Fruit fly (Drosophila melanogaster) whole organism, embryonic: ENCODE data around the gene opa.

Experiments
- Abd-B ChIP-seq: fragments of 200-800 bp; sonication (Bioruptor generic); optimal IDR thresholded peaks from 2 replicates; lab custom pipeline; 2018; ENCODE audit warnings: missing biosample characterization, mild to moderate bottlenecking, missing genetic modification characterization, moderate library complexity
- Adf1 ChIP-seq: fragments of 200-800 bp; sonication (Bioruptor generic); IDR thresholded peaks from 2 replicates; pipeline ENCODE4 v1.3.6; 2022; ENCODE audit warnings: missing biosample characterization, missing genetic modification characterization
- Bgb ChIP-seq: fragments of 200-800 bp; sonication (Bioruptor generic); IDR thresholded peaks from 2 replicates; pipeline ENCODE4 v1.3.6; 2022; ENCODE audit warnings: missing biosample characterization, missing genetic modification characterization; ENCODE audit not compliant: partially characterized antibody
- Blimp-1 ChIP-seq: fragments of 200-800 bp; sonication (Bioruptor generic); optimal IDR thresholded peaks from 3 replicates; lab custom pipeline; 2018; ENCODE audit warnings: missing biosample characterization, missing genetic modification characterization, mild to moderate bottlenecking, moderate library complexity, missing genetic modification reagents
- CG12659 ChIP-seq: fragments of 200-800 bp; sonication (Bioruptor generic); optimal IDR thresholded peaks from 3 replicates; lab custom pipeline; 2017; ENCODE audit warnings: mild to moderate bottlenecking, missing biosample characterization, missing genetic modification reagents, missing genetic modification characterization
- CG17328 ChIP-seq: fragments of 200-800 bp; sonication (Bioruptor generic); IDR thresholded peaks from 2 replicates; pipeline ENCODE4 v1.3.6; 2022; ENCODE audit warnings: missing biosample characterization, missing genetic modification characterization
- CG2120 ChIP-seq: fragments of 200-800 bp; sonication (Bioruptor generic); optimal IDR thresholded peaks from 3 replicates; lab custom pipeline; 2016; ENCODE audit warnings: missing biosample characterization, missing genetic modification characterization
- CG2199 ChIP-seq: fragments of 200-800 bp; sonication (Bioruptor generic); IDR thresholded peaks from 3 replicates; pipeline ENCODE4 v1.3.6; 2022; ENCODE audit warnings: missing biosample characterization, missing genetic modification characterization
- CG30431 ChIP-seq: fragments of 200-800 bp; sonication (Bioruptor generic); optimal IDR thresholded peaks from 2 replicates; lab custom pipeline; 2017; ENCODE audit warnings: missing biosample characterization, missing genetic modification characterization
- CG31224 ChIP-seq: fragments of 200-800 bp; sonication (Bioruptor generic); IDR thresholded peaks from 2 replicates; pipeline ENCODE4 v1.3.6; 2022; ENCODE audit warnings: missing biosample characterization, missing genetic modification characterization
- CG31365 ChIP-seq: fragments of 200-800 bp; sonication (Bioruptor generic); optimal IDR thresholded peaks from 2 replicates; lab custom pipeline; 2018; ENCODE audit warnings: missing biosample characterization, mild to moderate bottlenecking, missing genetic modification characterization
- CG34224 ChIP-seq: fragments of 200-800 bp; sonication (Bioruptor generic); IDR thresholded peaks from 3 replicates; pipeline ENCODE4 v1.3.6; 2022; ENCODE audit warnings: missing biosample characterization, missing genetic modification characterization; ENCODE audit not compliant: partially characterized antibody
- CG3726 ChIP-seq: fragments of 200-800 bp; sonication (Bioruptor generic); IDR thresholded peaks from 3 replicates; pipeline ENCODE4, ENCODE4 v1.3.6; 2022; ENCODE audit warnings: missing biosample characterization, missing genetic modification characterization
- CG3838 ChIP-seq: fragments of 200-800 bp; sonication (Bioruptor generic); optimal IDR thresholded peaks from 3 replicates; lab custom pipeline; 2016; ENCODE audit warnings: missing biosample characterization, missing genetic modification characterization
- CG4328 ChIP-seq: fragments of 200-800 bp; sonication (Bioruptor generic); optimal IDR thresholded peaks from 3 replicates; lab custom pipeline; 2017; ENCODE audit warnings: missing biosample characterization, missing genetic modification reagents, missing genetic modification characterization
- CG9437 ChIP-seq: fragments of 200-800 bp; sonication (Bioruptor generic); optimal IDR thresholded peaks from 2 replicates; lab custom pipeline; 2018; ENCODE audit warnings: missing biosample characterization, mild to moderate bottlenecking, missing genetic modification characterization
- Deaf1 ChIP-seq: fragments of 200-800 bp; optimal IDR thresholded peaks from 3 replicates; lab custom pipeline; 2019; ENCODE audit warnings: missing biosample characterization, mild to moderate bottlenecking, missing genetic modification characterization, moderate library complexity
- Doc2 ChIP-seq: fragments of 200-800 bp; sonication (Bioruptor generic); IDR thresholded peaks from 2 replicates; pipeline ENCODE4 v1.3.6; 2022; ENCODE audit warnings: missing biosample characterization, missing genetic modification characterization
- Ets65A ChIP-seq: fragments of 200-800 bp; sonication (Bioruptor generic); peaks from one replicate; lab custom pipeline; 2016; ENCODE audit warnings: missing biosample characterization, missing genetic modification characterization
- Fer2 ChIP-seq: fragments of 200-800 bp; sonication (Bioruptor generic); optimal IDR thresholded peaks from 2 replicates; lab custom pipeline; 2018; ENCODE audit warnings: missing biosample characterization, mild to moderate bottlenecking, missing genetic modification characterization, moderate library complexity
- Hey ChIP-seq: fragments of 200-800 bp; sonication (Bioruptor generic); optimal IDR thresholded peaks from 3 replicates; lab custom pipeline; 2018; ENCODE audit warnings: missing biosample characterization, mild to moderate bottlenecking, missing genetic modification characterization
- HmgD ChIP-seq: fragments of 200-800 bp; sonication (Bioruptor generic); optimal IDR thresholded peaks from 3 replicates; lab custom pipeline; 2016; ENCODE audit warnings: missing biosample characterization, missing genetic modification characterization
- Hmr ChIP-seq: fragments of 200-800 bp; sonication (Bioruptor generic); optimal IDR thresholded peaks from 3 replicates; lab custom pipeline; 2017; ENCODE audit warnings: mild to moderate bottlenecking, missing biosample characterization, missing genetic modification reagents, missing genetic modification characterization
- Hr3 ChIP-seq: fragments of 200-800 bp; sonication (Bioruptor generic); optimal IDR thresholded peaks from 3 replicates; lab custom pipeline; 2016; ENCODE audit warnings: missing biosample characterization, missing genetic modification characterization
- Meics ChIP-seq: fragments of 200-800 bp; sonication (Bioruptor generic); optimal IDR thresholded peaks from 2 replicates; lab custom pipeline; 2017; ENCODE audit warnings: missing biosample characterization, mild to moderate bottlenecking, missing genetic modification characterization
- Nf-YC ChIP-seq: fragments of 200-800 bp; optimal IDR thresholded peaks from 3 replicates; lab custom pipeline; 2019; ENCODE audit warnings: missing biosample characterization, mild to moderate bottlenecking, missing genetic modification characterization, moderate library complexity
- Rfx ChIP-seq: fragments of 200-800 bp; sonication (Bioruptor generic); IDR thresholded peaks from 2 replicates; pipeline ENCODE4 v1.3.6; 2022; ENCODE audit warnings: missing biosample characterization, missing genetic modification characterization
- ato ChIP-seq: fragments of 200-800 bp; sonication (Bioruptor generic); IDR thresholded peaks from 2 replicates; pipeline ENCODE4 v1.3.6; 2022; ENCODE audit warnings: missing biosample characterization, missing genetic modification characterization; ENCODE audit not compliant: partially characterized antibody
- caup ChIP-seq: fragments of 200-800 bp; sonication (Bioruptor generic); optimal IDR thresholded peaks from 3 replicates; lab custom pipeline; 2017; ENCODE audit warnings: missing biosample characterization, mild to moderate bottlenecking, missing genetic modification characterization, moderate library complexity; ENCODE audit not compliant: severe bottlenecking
- cg ChIP-seq: fragments of 200-800 bp; sonication (Bioruptor generic); optimal IDR thresholded peaks from 3 replicates; lab custom pipeline; 2019; ENCODE audit warnings: missing biosample characterization, mild to moderate bottlenecking, missing genetic modification characterization, moderate library complexity
- crc ChIP-seq: fragments of 200-800 bp; sonication (Bioruptor generic); optimal IDR thresholded peaks from 2 replicates; lab custom pipeline; 2016; ENCODE audit warnings: missing biosample characterization, missing genetic modification characterization
- dpn ChIP-seq, 2 experiments: fragments of 200-800 bp; sonication (Bioruptor generic); optimal IDR thresholded peaks; 3 replicates each; lab custom pipeline; 2016; ENCODE audit warnings: missing biosample characterization in 2 of 2, missing genetic modification characterization in 2 of 2
- gcm ChIP-seq: fragments of 200-800 bp; sonication (Bioruptor generic); optimal IDR thresholded peaks from 2 replicates; lab custom pipeline; 2019; ENCODE audit warnings: missing biosample characterization, mild to moderate bottlenecking, missing genetic modification characterization, moderate library complexity
- grn ChIP-seq: fragments of 200-800 bp; sonication (Bioruptor generic); optimal IDR thresholded peaks from 3 replicates; lab custom pipeline; 2017; ENCODE audit warnings: missing biosample characterization, missing genetic modification characterization
- gsb-n ChIP-seq: fragments of 200-800 bp; sonication (Bioruptor generic); optimal IDR thresholded peaks from 3 replicates; lab custom pipeline; 2018; ENCODE audit warnings: missing biosample characterization, mild to moderate bottlenecking, missing genetic modification characterization
- hbn ChIP-seq: fragments of 200-800 bp; sonication (Bioruptor generic); IDR thresholded peaks from 2 replicates; pipeline ENCODE4 v1.3.6; 2022; ENCODE audit warnings: missing biosample characterization, missing genetic modification characterization; ENCODE audit not compliant: partially characterized antibody
- ind ChIP-seq: fragments of 200-800 bp; sonication (Bioruptor generic); optimal IDR thresholded peaks from 3 replicates; lab custom pipeline; 2016; ENCODE audit warnings: missing biosample characterization, missing genetic modification characterization
- inv ChIP-seq: fragments of 200-800 bp; sonication (Bioruptor generic); IDR thresholded peaks from 2 replicates; pipeline ENCODE4 v1.3.6; 2022; ENCODE audit warnings: missing biosample characterization, missing genetic modification characterization; ENCODE audit not compliant: partially characterized antibody
- jing ChIP-seq: fragments of 200-800 bp; sonication (Bioruptor generic); optimal IDR thresholded peaks from 2 replicates; lab custom pipeline; 2018; ENCODE audit warnings: missing biosample characterization, mild to moderate bottlenecking, missing genetic modification characterization
- kni ChIP-seq: fragments of 200-800 bp; sonication (Bioruptor generic); optimal IDR thresholded peaks from 3 replicates; lab custom pipeline; 2017; ENCODE audit warnings: mild to moderate bottlenecking, missing biosample characterization, missing genetic modification reagents, missing genetic modification characterization
- nerfin-1 ChIP-seq: fragments of 200-800 bp; sonication (Bioruptor generic); optimal IDR thresholded peaks from 3 replicates; lab custom pipeline; 2019; ENCODE audit warnings: missing biosample characterization, mild to moderate bottlenecking, missing genetic modification characterization, moderate library complexity
- p53 ChIP-seq: fragments of 200-800 bp; sonication (Bioruptor generic); optimal IDR thresholded peaks from 2 replicates; lab custom pipeline; 2016; ENCODE audit warnings: missing biosample characterization, missing genetic modification characterization
- peb ChIP-seq: fragments of 200-800 bp; sonication (Bioruptor generic); IDR thresholded peaks from 2 replicates; pipeline ENCODE4 v1.3.6; 2022; ENCODE audit warnings: missing biosample characterization, missing genetic modification characterization
- pho ChIP-seq: fragments of 200-800 bp; sonication (Bioruptor generic); optimal IDR thresholded peaks from 2 replicates; lab custom pipeline; 2016; ENCODE audit warnings: missing biosample characterization, missing genetic modification characterization
- run ChIP-seq: fragments of 200-800 bp; sonication (Bioruptor generic); optimal IDR thresholded peaks from 3 replicates; lab custom pipeline; 2018; ENCODE audit warnings: missing biosample characterization, mild to moderate bottlenecking, missing genetic modification characterization
- sima ChIP-seq: fragments of 200-800 bp; sonication (Bioruptor generic); optimal IDR thresholded peaks from 2 replicates; lab custom pipeline; 2016; ENCODE audit warnings: missing biosample characterization, missing genetic modification characterization
- sisA ChIP-seq: fragments of 200-800 bp; sonication (Bioruptor generic); IDR thresholded peaks from 2 replicates; pipeline ENCODE4 v1.3.6; 2022; ENCODE audit warnings: missing biosample characterization, missing genetic modification characterization
- toy ChIP-seq: fragments of 200-800 bp; sonication (Bioruptor generic); IDR thresholded peaks from 2 replicates; pipeline ENCODE4 v1.3.6; 2022; ENCODE audit warnings: missing biosample characterization, missing genetic modification characterization
- unpg ChIP-seq: fragments of 200-800 bp; sonication (Bioruptor generic); optimal IDR thresholded peaks from 3 replicates; lab custom pipeline; 2018; ENCODE audit warnings: missing biosample characterization, mild to moderate bottlenecking, missing genetic modification characterization, moderate library complexity

opa gene

dm6 chr3R:4809944-4810653 lies 42.5 kb upstream of the opa start (continued):
- TF ChIP-seq hbn (GFP tag; lab: Robert Waterston, UW) (no peak), Nf-YC (peak; percentile 18), CG3838 (GFP tag; lab: Kevin White, UChicago) (no peak), toy (GFP tag; lab: Robert Waterston, UW) (no peak), Fer2 (tag; lab: Kevin White, UChicago) (no peak), jing (GFP tag; lab: Kevin White, UChicago) (no peak), CG31224 (no peak), Abd-B (GFP tag; lab: Kevin White, UChicago) (no peak), gsb-n (tag; lab: Kevin White, UChicago) (no peak), CG9437 (no peak), CG3726 (GFP tag; lab: Robert Waterston, UW) (no peak), Hey (tag; lab: Kevin White, UChicago) (no peak), caup (GFP tag; lab: Kevin White, UChicago) (no peak), HmgD (GFP tag; lab: Kevin White, UChicago) (no peak), p53 (GFP tag; lab: Kevin White, UChicago) (no peak), Meics (GFP tag; lab: Kevin White, UChicago) (no peak), Hmr (peak; percentile 13), CG31365 (tag; lab: Kevin White, UChicago) (no peak), crc (no peak), CG17328 (GFP tag; lab: Robert Waterston, UW) (no peak), peb (GFP tag; lab: Robert Waterston, UW) (no peak), kni (GFP tag; lab: Kevin White, UChicago) (peak; percentile 79), Doc2 (no peak), Rfx (GFP tag; lab: Robert Waterston, UW) (0 out of 2 replicates have a peak, but pooled peaks have one; percentile 20), unpg (no peak), ato (no peak), run (tag; lab: Kevin White, UChicago) (no peak), Hr3 (GFP tag; lab: Kevin White, UChicago) (no peak), grn (GFP tag; lab: Kevin White, UChicago) (no peak), inv (GFP tag; lab: Robert Waterston, UW) (no peak), CG34224 (GFP tag; lab: Robert Waterston, UW) (0 out of 3 replicates have a peak, but pooled peaks have one; percentile 25), cg (peak; percentile 93), gcm (GFP tag; lab: Kevin White, UChicago) (no peak), dpn (GFP tag; optimal IDR thresholded peaks at IDR 0.05; lab: Kevin White, UChicago) (no peak), ind (GFP tag; lab: Kevin White, UChicago) (no peak), CG30431 (GFP tag; lab: Kevin White, UChicago) (no peak), CG12659 (GFP tag; lab: Kevin White, UChicago) (no peak), CG2199 (GFP tag; lab: Robert Waterston, UW) (0 out of 3 replicates have a peak, but pooled peaks have one; percentile 49), sima (GFP tag; lab: Kevin White, UChicago) (no peak), Adf1 (GFP tag; lab: Robert Waterston, UW) (peak; percentile 25; the same call in 1 of the 2 replicates), sisA (no peak), nerfin-1 (no peak), Deaf1 (tag; lab: Kevin White, UChicago) (peak; percentile 87), pho (GFP tag; lab: Kevin White, UChicago) (no peak), Ets65A (GFP tag; lab: Kevin White, UChicago) (no peak), Blimp-1 (GFP tag; lab: Kevin White, UChicago) (peak; percentile 46), CG4328 (no peak), CG2120 (GFP tag; lab: Kevin White, UChicago) (no peak), Bgb (GFP tag; lab: Robert Waterston, UW) (peak; percentile 28; the same call in 1 of the 2 replicates)
